Fruit fly (Drosophila melanogaster) whole organism, wandering third instar larva: ENCODE data around the gene RtcB.

Experiments used
- Abd-B ChIP-seq: fragments of >200 bp; optimal IDR thresholded peaks from 2 replicates; lab custom pipeline; 2017; ENCODE audit warnings: missing biosample characterization, missing genetic modification characterization
- CG32264 ChIP-seq: fragments of 200-800 bp; sonication (Bioruptor generic); optimal IDR thresholded peaks from 2 replicates; lab custom pipeline; 2016; ENCODE audit warnings: missing biosample characterization, missing genetic modification characterization
- Hr78 ChIP-seq: fragments of >200 bp; optimal IDR thresholded peaks from 2 replicates; lab custom pipeline; 2017; ENCODE audit warnings: missing biosample characterization, missing genetic modification characterization
- Jra ChIP-seq: sonication (Bioruptor generic); optimal IDR thresholded peaks from 2 replicates; lab custom pipeline; 2016; ENCODE audit warnings: missing biosample characterization, missing genetic modification characterization
- Myc ChIP-seq: fragments of >200 bp; optimal IDR thresholded peaks from 2 replicates; lab custom pipeline; 2017
- Vsx2 ChIP-seq: fragments of 200-300, 225-300 bp; sonication (Bioruptor generic); optimal IDR thresholded peaks from 2 replicates; lab custom pipeline; 2018; ENCODE audit warnings: missing biosample characterization, missing genetic modification characterization; ENCODE audit not compliant: partially characterized antibody
- dl ChIP-seq, 2 experiments: fragments of 175-275, 200-275 bp in 1 of 2; fragments of 200-275 bp in 1 of 2; sonication (Bioruptor generic); optimal IDR thresholded peaks; lab custom pipeline; 2018; ENCODE audit warnings: mild to moderate bottlenecking in 2 of 2, missing biosample characterization in 2 of 2, missing genetic modification characterization in 2 of 2, moderate library complexity in 2 of 2; ENCODE audit not compliant: partially characterized antibody in 2 of 2, insufficient read depth in 1 of 2
- foxo ChIP-seq, 2 experiments: fragments of 200-800 bp; sonication (Bioruptor generic); optimal IDR thresholded peaks; 2 replicates in 1 of 2; 3 replicates in 1 of 2; lab custom pipeline; 2016 to 2017; ENCODE audit warnings: missing biosample characterization in 2 of 2, missing genetic modification characterization in 2 of 2
- fru ChIP-seq: fragments of 200-800 bp; sonication (Bioruptor generic); optimal IDR thresholded peaks from 3 replicates; lab custom pipeline; 2016; ENCODE audit warnings: missing biosample characterization, mild to moderate bottlenecking, missing genetic modification characterization
- pan ChIP-seq: fragments of >200 bp; optimal IDR thresholded peaks from 2 replicates; lab custom pipeline; 2017
- psq ChIP-seq: fragments of 200-800 bp; sonication (Bioruptor generic); optimal IDR thresholded peaks from 3 replicates; lab custom pipeline; 2017; ENCODE audit warnings: missing biosample characterization, mild to moderate bottlenecking, missing genetic modification characterization, moderate library complexity
- usp ChIP-seq: fragments of >200 bp; optimal IDR thresholded peaks from 2 replicates; lab custom pipeline; 2017; ENCODE audit warnings: missing biosample characterization, missing genetic modification characterization

dm6 chr2L:19415133-19415532, 15.3 kb upstream of the RtcB start:
- TF ChIP-seq CG32264 (GFP tag; lab: Kevin White, UChicago): no peak
- no peak for TF ChIP-seq psq (GFP tag; lab: Kevin White, UChicago)
- TF ChIP-seq Myc (lab: Kevin White, UChicago): no peak
- TF ChIP-seq Jra (GFP tag; lab: Kevin White, UChicago): no peak
- TF ChIP-seq foxo (GFP tag; optimal IDR thresholded peaks at IDR 0.05; lab: Kevin White, UChicago): no peak
- no peak for TF ChIP-seq dl (GFP tag; optimal IDR thresholded peaks at IDR 0.05; lab: Kevin White, UChicago; ENCODE audit: insufficient read depth in 1 of 2, partially characterized antibody in 2 of 2)
- no peak for TF ChIP-seq pan
- TF ChIP-seq usp (GFP tag; lab: Kevin White, UChicago): no peak
- no peak for TF ChIP-seq fru (GFP tag; lab: Kevin White, UChicago)
- TF ChIP-seq Abd-B: no peak
- TF ChIP-seq Hr78 (GFP tag; lab: Kevin White, UChicago): no peak
- TF ChIP-seq Vsx2 (GFP tag; lab: Kevin White, UChicago): no peak
